Fruit fly (Drosophila melanogaster) whole organism, embryonic: ENCODE results near the gene Grik.

Experiments
- Atf-2 ChIP-seq: fragments of 200-800 bp; sonication (Bioruptor generic); optimal IDR thresholded peaks from 2 replicates; lab custom pipeline; 2016; ENCODE audit warnings: missing biosample characterization, missing genetic modification characterization
- B-H2 ChIP-seq: fragments of 200-800 bp; sonication (Bioruptor generic); optimal IDR thresholded peaks from 2 replicates; lab custom pipeline; 2018; ENCODE audit warnings: missing biosample characterization, mild to moderate bottlenecking, missing genetic modification characterization
- CG13296 ChIP-seq: fragments of 200-800 bp; sonication (Bioruptor generic); optimal IDR thresholded peaks from 3 replicates; lab custom pipeline; 2018; ENCODE audit warnings: missing biosample characterization, mild to moderate bottlenecking, missing genetic modification characterization
- CG13894 ChIP-seq: fragments of 200-800 bp; sonication (Bioruptor generic); optimal IDR thresholded peaks from 3 replicates; lab custom pipeline; 2018; ENCODE audit warnings: missing biosample characterization, mild to moderate bottlenecking, missing genetic modification characterization, moderate library complexity
- CG14050 ChIP-seq: fragments of 200-800 bp; sonication (Bioruptor generic); IDR thresholded peaks from 3 replicates; pipeline ENCODE4 v1.3.6; 2022; ENCODE audit warnings: missing biosample characterization, missing genetic modification characterization
- CG15269 ChIP-seq: fragments of 200-800 bp; sonication (Bioruptor generic); optimal IDR thresholded peaks from 2 replicates; lab custom pipeline; 2018; ENCODE audit warnings: missing biosample characterization, mild to moderate bottlenecking, missing genetic modification characterization, moderate library complexity
- CG15514 ChIP-seq: fragments of 200-800 bp; sonication (Bioruptor generic); optimal IDR thresholded peaks from 3 replicates; lab custom pipeline; 2017; ENCODE audit warnings: missing biosample characterization, missing genetic modification characterization, mild to moderate bottlenecking, moderate library complexity, missing genetic modification reagents
- CG1602 ChIP-seq: fragments of 200-800 bp; sonication (Bioruptor generic); optimal IDR thresholded peaks from 3 replicates; lab custom pipeline; 2016; ENCODE audit warnings: missing biosample characterization, missing genetic modification characterization
- CG17385 ChIP-seq: fragments of 200-800 bp; sonication (Bioruptor generic); optimal IDR thresholded peaks from 3 replicates; lab custom pipeline; 2018; ENCODE audit warnings: missing biosample characterization, mild to moderate bottlenecking, missing genetic modification characterization
- CG2120 ChIP-seq: fragments of 200-800 bp; sonication (Bioruptor generic); optimal IDR thresholded peaks from 3 replicates; lab custom pipeline; 2016; ENCODE audit warnings: missing biosample characterization, missing genetic modification characterization
- CG2678 ChIP-seq: fragments of 200-800 bp; sonication (Bioruptor generic); optimal IDR thresholded peaks from 3 replicates; lab custom pipeline; 2019; ENCODE audit warnings: missing biosample characterization, mild to moderate bottlenecking, missing genetic modification characterization, moderate library complexity
- CG2875 ChIP-seq: fragments of 200-800 bp; sonication (Bioruptor generic); optimal IDR thresholded peaks from 2 replicates; lab custom pipeline; 2017; ENCODE audit warnings: missing biosample characterization, mild to moderate bottlenecking, missing genetic modification characterization, missing genetic modification reagents
- Dad ChIP-seq: fragments of 200-800 bp; sonication (Bioruptor generic); optimal IDR thresholded peaks from 3 replicates; lab custom pipeline; 2016; ENCODE audit warnings: missing biosample characterization, missing genetic modification characterization
- Dbx ChIP-seq: fragments of 200-800 bp; sonication (Bioruptor generic); IDR thresholded peaks from 3 replicates; pipeline ENCODE4 v1.3.6; 2022; ENCODE audit warnings: missing biosample characterization, missing genetic modification characterization
- E2f1 ChIP-seq: fragments of 200-800 bp; sonication (Bioruptor generic); IDR thresholded peaks from 2 replicates; pipeline ENCODE4 v1.3.6; 2022; ENCODE audit warnings: missing biosample characterization, missing genetic modification characterization
- HHEX ChIP-seq: fragments of 200-800 bp; sonication (Bioruptor generic); optimal IDR thresholded peaks from 3 replicates; lab custom pipeline; 2017; ENCODE audit warnings: missing biosample characterization, mild to moderate bottlenecking, missing genetic modification characterization, missing genetic modification reagents
- Hmr ChIP-seq: fragments of 200-800 bp; sonication (Bioruptor generic); optimal IDR thresholded peaks from 3 replicates; lab custom pipeline; 2017; ENCODE audit warnings: mild to moderate bottlenecking, missing biosample characterization, missing genetic modification reagents, missing genetic modification characterization
- Hr78 ChIP-seq, 2 experiments: fragments of 200-800 bp in 1 of 2; fragments of >200 bp in 1 of 2; sonication (Bioruptor generic) in 1 of 2; optimal IDR thresholded peaks; 2 replicates each; lab custom pipeline; 2017 to 2019; ENCODE audit warnings: missing biosample characterization in 2 of 2, missing genetic modification characterization in 2 of 2, mild to moderate bottlenecking in 1 of 2, moderate library complexity in 1 of 2
- Lim3 ChIP-seq: fragments of 200-800 bp; sonication (Bioruptor generic); IDR thresholded peaks from 2 replicates; pipeline ENCODE4 v1.3.6; 2022; ENCODE audit warnings: missing biosample characterization, missing genetic modification characterization
- Med ChIP-seq: fragments of 200-800 bp; sonication (Bioruptor generic); peaks from one replicate; lab custom pipeline; 2016; ENCODE audit warnings: missing biosample characterization, missing genetic modification characterization, mild to moderate bottlenecking, inconsistent platforms, moderate library complexity
- Ssrp ChIP-seq: fragments of 200-800 bp; sonication (Bioruptor generic); optimal IDR thresholded peaks from 2 replicates; lab custom pipeline; 2018; ENCODE audit warnings: missing biosample characterization, mild to moderate bottlenecking, missing genetic modification characterization, moderate library complexity
- abd-A ChIP-seq: fragments of 200-800 bp; sonication (Bioruptor generic); optimal IDR thresholded peaks from 3 replicates; lab custom pipeline; 2019; ENCODE audit warnings: missing biosample characterization, mild to moderate bottlenecking, missing genetic modification characterization, moderate library complexity
- az2 ChIP-seq: fragments of 200-800 bp; sonication (Bioruptor generic); optimal IDR thresholded peaks from 3 replicates; lab custom pipeline; 2016; ENCODE audit warnings: missing biosample characterization, missing genetic modification characterization
- chinmo ChIP-seq: fragments of 200-800 bp; sonication (Bioruptor generic); IDR thresholded peaks from 4 replicates; pipeline ENCODE4 v1.3.6; 2022; ENCODE audit warnings: missing biosample characterization, missing genetic modification characterization; ENCODE audit not compliant: partially characterized antibody
- cwo ChIP-seq: fragments of 200-800 bp; sonication (Bioruptor generic); optimal IDR thresholded peaks from 3 replicates; lab custom pipeline; 2017; ENCODE audit warnings: missing biosample characterization, missing genetic modification characterization, mild to moderate bottlenecking, moderate library complexity, missing genetic modification reagents
- exex ChIP-seq: fragments of 200-800 bp; sonication (Bioruptor generic); optimal IDR thresholded peaks from 4 replicates; lab custom pipeline; 2018; ENCODE audit warnings: missing biosample characterization, mild to moderate bottlenecking, missing genetic modification characterization, moderate library complexity
- gem ChIP-seq: fragments of 200-800 bp; sonication (Bioruptor generic); optimal IDR thresholded peaks from 2 replicates; lab custom pipeline; 2019; ENCODE audit warnings: missing biosample characterization, mild to moderate bottlenecking, missing genetic modification characterization, moderate library complexity
- gro ChIP-seq: fragments of 200-800 bp; sonication (Bioruptor generic); optimal IDR thresholded peaks from 2 replicates; lab custom pipeline; 2016; ENCODE audit warnings: missing biosample characterization, missing genetic modification characterization
- lab ChIP-seq: fragments of 200-800 bp; sonication (Bioruptor generic); optimal IDR thresholded peaks from 3 replicates; lab custom pipeline; 2017; ENCODE audit warnings: missing biosample characterization, missing genetic modification characterization, mild to moderate bottlenecking, moderate library complexity, missing genetic modification reagents
- lilli ChIP-seq: fragments of 200-800 bp; sonication (Bioruptor generic); optimal IDR thresholded peaks from 3 replicates; lab custom pipeline; 2016; ENCODE audit warnings: missing biosample characterization, missing genetic modification characterization
- nau ChIP-seq: fragments of 200-800 bp; sonication (Bioruptor generic); optimal IDR thresholded peaks from 3 replicates; lab custom pipeline; 2017; ENCODE audit warnings: missing biosample characterization, mild to moderate bottlenecking, missing genetic modification characterization, missing genetic modification reagents
- sd ChIP-seq: fragments of 200-800 bp; sonication (Bioruptor generic); optimal IDR thresholded peaks from 3 replicates; lab custom pipeline; 2018; ENCODE audit warnings: missing biosample characterization, mild to moderate bottlenecking, missing genetic modification characterization, moderate library complexity
- sens-2 ChIP-seq: fragments of 200-800 bp; sonication (Bioruptor generic); IDR thresholded peaks from 2 replicates; pipeline ENCODE4 v1.3.6; 2022; ENCODE audit warnings: missing biosample characterization, missing genetic modification characterization
- sna ChIP-seq: fragments of 200-800 bp; sonication (Bioruptor generic); IDR thresholded peaks from 2 replicates; pipeline ENCODE4 v1.3.6; 2022; ENCODE audit warnings: missing biosample characterization, missing genetic modification characterization; ENCODE audit not compliant: partially characterized antibody
- stc ChIP-seq: fragments of 200-800 bp; sonication (Bioruptor generic); IDR thresholded peaks from 2 replicates; pipeline ENCODE4 v1.3.6; 2022; ENCODE audit warnings: missing biosample characterization, missing genetic modification characterization
- sug ChIP-seq: fragments of 200-800 bp; optimal IDR thresholded peaks from 2 replicates; lab custom pipeline; 2019; ENCODE audit warnings: missing biosample characterization, mild to moderate bottlenecking, missing genetic modification characterization, moderate library complexity
- tin ChIP-seq: fragments of 200-800 bp; sonication (Bioruptor generic); optimal IDR thresholded peaks from 3 replicates; lab custom pipeline; 2016; ENCODE audit warnings: missing biosample characterization, missing genetic modification characterization
- vfl ChIP-seq: fragments of 200-800 bp; sonication (Bioruptor generic); optimal IDR thresholded peaks from 2 replicates; lab custom pipeline; 2016; ENCODE audit warnings: missing biosample characterization, missing genetic modification characterization
- vvl ChIP-seq: fragments of 200-800 bp; sonication (Bioruptor generic); IDR thresholded peaks from 2 replicates; pipeline ENCODE4 v1.3.6; 2022; ENCODE audit warnings: missing biosample characterization, missing genetic modification characterization
- zfh2 ChIP-seq: fragments of 200-800 bp; sonication (Bioruptor generic); optimal IDR thresholded peaks from 2 replicates; lab custom pipeline; 2016; ENCODE audit warnings: missing biosample characterization, missing genetic modification characterization

Gene Grik

dm6 chr3R:20914103-20914502 is 12.3 kb downstream of the Grik start, which contains the start of gene hdly (continued):
- TF ChIP-seq Hmr (GFP tag; lab: Kevin White, UChicago) (peak; percentile 55), az2 (GFP tag; lab: Kevin White, UChicago) (no peak), sens-2 (0 out of 2 replicates have a peak, but pooled peaks have one; percentile 12), gem (tag; lab: Kevin White, UChicago) (no peak), Ssrp (tag; lab: Kevin White, UChicago) (no peak), Dad (no peak), CG15514 (GFP tag; lab: Kevin White, UChicago) (peak; percentile 45), CG1602 (no peak), nau (GFP tag; lab: Kevin White, UChicago) (peak; percentile 24), vfl (GFP tag; lab: Kevin White, UChicago) (no peak)
- TF ChIP-seq, all 482 proteins: peak for 71

DNA sequence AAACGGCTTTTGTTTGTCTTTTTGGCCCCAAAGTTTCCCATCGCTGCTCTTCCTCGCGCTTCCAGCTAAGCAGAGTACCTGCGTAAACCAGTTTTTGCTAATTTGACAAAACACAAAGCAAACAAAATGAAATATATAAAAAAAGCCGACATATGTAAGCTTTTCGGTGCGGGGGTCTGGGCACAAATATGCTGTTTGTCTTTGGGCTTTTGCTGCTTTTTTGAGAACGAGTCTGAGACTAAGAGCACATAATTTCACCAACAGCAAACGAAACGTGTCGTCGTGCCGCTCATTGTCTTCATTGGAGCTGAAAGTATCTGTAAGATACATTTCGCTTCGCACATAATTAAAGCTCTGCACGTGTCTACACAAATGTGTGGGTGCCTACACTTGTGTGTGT is 14.1 kb downstream of the Grik start:
- TF ChIP-seq B-H2 (GFP tag; lab: Kevin White, UChicago), result peak; percentile 28
- peak; percentile 80; the same call in 2 of the 4 replicates for TF ChIP-seq chinmo (GFP tag; lab: Robert Waterston, UW)
- TF ChIP-seq CG2120 (GFP tag; lab: Kevin White, UChicago), result peak; percentile 18
- peak; percentile 52 for TF ChIP-seq Med (GFP tag; lab: Kevin White, UChicago)
- TF ChIP-seq CG13894 (tag; lab: Kevin White, UChicago), result peak; percentile 26
- peak; percentile 49 for TF ChIP-seq sug (tag; lab: Kevin White, UChicago)
- TF ChIP-seq tin (GFP tag; lab: Kevin White, UChicago), result no peak
- no peak for TF ChIP-seq CG2678
- no peak for TF ChIP-seq Lim3 (GFP tag; lab: Robert Waterston, UW)
- TF ChIP-seq CG14050, result no peak
- TF ChIP-seq Hr78 (GFP tag; optimal IDR thresholded peaks at IDR 0.05; lab: Kevin White, UChicago), result no peak
- no peak for TF ChIP-seq zfh2 (GFP tag; lab: Kevin White, UChicago)
- TF ChIP-seq HHEX, result peak; percentile 0
- TF ChIP-seq sna (GFP tag; lab: Robert Waterston, UW), result 0 out of 2 replicates have a peak, but pooled peaks have one; percentile 12
- TF ChIP-seq lilli, result no peak
- peak; percentile 85 for TF ChIP-seq cwo (GFP tag; lab: Kevin White, UChicago)
- TF ChIP-seq CG13296 (GFP tag; lab: Kevin White, UChicago), result peak; percentile 10
- peak; percentile 6 for TF ChIP-seq exex (tag; lab: Kevin White, UChicago)
- 0 out of 3 replicates have a peak, but pooled peaks have one; percentile 39 for TF ChIP-seq Dbx (GFP tag; lab: Robert Waterston, UW)
- no peak for TF ChIP-seq CG17385
- TF ChIP-seq CG2875 (GFP tag; lab: Kevin White, UChicago), result no peak
- peak; percentile 20 for TF ChIP-seq CG15269 (tag; lab: Kevin White, UChicago)
- no peak for TF ChIP-seq E2f1 (GFP tag; lab: Robert Waterston, UW)
- peak; percentile 12 for TF ChIP-seq gro
- TF ChIP-seq vvl, result 0 out of 2 replicates have a peak, but pooled peaks have one; percentile 26
- TF ChIP-seq Atf-2, result no peak
- TF ChIP-seq stc (GFP tag; lab: Robert Waterston, UW), result no peak
- TF ChIP-seq sd (tag; lab: Kevin White, UChicago), result peak; percentile 69
- peak; percentile 40 for TF ChIP-seq lab (GFP tag; lab: Kevin White, UChicago)
- peak; percentile 31 for TF ChIP-seq abd-A (tag; lab: Kevin White, UChicago)
- TF ChIP-seq, all 482 proteins: peak for 18
